Worm (Caenorhabditis elegans): ENCODE results near the gene C17G10.6.

Gene C17G10.6

ce11 chrII:5561392-5561791 is 41.7 kb downstream of the C17G10.6 start, which contains the start of gene C17C3.3:
TSS of gene C17C3.3 (plus strand) at chrII:5561737.
- no peak for TF ChIP-seq cog-1 (tag; optimal IDR thresholded peaks at IDR 0.05)
- no peak for TF ChIP-seq flt-1 (GFP tag; IDR thresholded peaks at IDR 0.05)
- TF ChIP-seq med-1 (GFP tag; optimal IDR thresholded peaks at IDR 0.05; ENCODE audit: insufficient read depth): no peak
- TF ChIP-seq T22C8.4 (GFP tag; IDR thresholded peaks at IDR 0.05): no peak
- TF ChIP-seq ztf-29 (GFP tag; IDR thresholded peaks at IDR 0.05): no peak
- no peak for TF ChIP-seq klf-2 (GFP tag; conservative IDR thresholded peaks at IDR 0.05)
- no peak for TF ChIP-seq ztf-23 (GFP tag; IDR thresholded peaks at IDR 0.05)

- no peak for TF ChIP-seq ztf-29 (GFP tag; IDR thresholded peaks at IDR 0.05)
- TF ChIP-seq tab-1 (GFP tag; IDR thresholded peaks at IDR 0.05): no peak
- no peak for TF ChIP-seq T22C8.4 (GFP tag; IDR thresholded peaks at IDR 0.05)
- no peak for TF ChIP-seq flt-1 (GFP tag; IDR thresholded peaks at IDR 0.05)
Observed at ce11 chrII:5557134-5557533, 46.0 kb downstream of the C17G10.6 start.

- TF ChIP-seq ref-1 (GFP tag; conservative IDR thresholded peaks at IDR 0.05) (no peak), tab-1 (GFP tag; IDR thresholded peaks at IDR 0.05) (no peak), ztf-29 (GFP tag; IDR thresholded peaks at IDR 0.05) (no peak), ztf-23 (GFP tag; IDR thresholded peaks at IDR 0.05) (no peak), med-1 (GFP tag; optimal IDR thresholded peaks at IDR 0.05; ENCODE audit: insufficient read depth) (no peak), cog-1 (tag; optimal IDR thresholded peaks at IDR 0.05) (no peak)
Observed at ce11 chrII:5556431-5556830, 46.7 kb downstream of the C17G10.6 start, which contains the start of gene ins-11. TSS of gene ins-11 (plus strand) at chrII:5556731.

ce11 chrII:5555522-5555921 is 47.6 kb downstream of the C17G10.6 start:
- TF ChIP-seq T22C8.4 (GFP tag; IDR thresholded peaks at IDR 0.05) (no peak), tab-1 (GFP tag; IDR thresholded peaks at IDR 0.05) (no peak), ztf-29 (GFP tag; IDR thresholded peaks at IDR 0.05) (no peak), klf-2 (GFP tag; conservative IDR thresholded peaks at IDR 0.05) (no peak), ref-1 (GFP tag; conservative IDR thresholded peaks at IDR 0.05) (no peak), med-1 (GFP tag; optimal IDR thresholded peaks at IDR 0.05; ENCODE audit: insufficient read depth) (no peak), ztf-23 (GFP tag; IDR thresholded peaks at IDR 0.05) (no peak), flt-1 (GFP tag; IDR thresholded peaks at IDR 0.05) (no peak), cog-1 (tag; optimal IDR thresholded peaks at IDR 0.05) (no peak)

ce11 chrII:5554788-5555187 is 48.3 kb downstream of the C17G10.6 start:
- TF ChIP-seq cog-1 (tag; optimal IDR thresholded peaks at IDR 0.05) (no peak), tab-1 (GFP tag; IDR thresholded peaks at IDR 0.05) (no peak), ref-1 (GFP tag; conservative IDR thresholded peaks at IDR 0.05) (no peak), flt-1 (GFP tag; IDR thresholded peaks at IDR 0.05) (no peak), ztf-23 (GFP tag; IDR thresholded peaks at IDR 0.05) (no peak), T22C8.4 (GFP tag; IDR thresholded peaks at IDR 0.05) (no peak), klf-2 (GFP tag; conservative IDR thresholded peaks at IDR 0.05) (no peak), ztf-29 (GFP tag; IDR thresholded peaks at IDR 0.05) (no peak), med-1 (GFP tag; optimal IDR thresholded peaks at IDR 0.05; ENCODE audit: insufficient read depth) (no peak)

ce11 chrII:5554317-5554716 is 48.8 kb downstream of the C17G10.6 start, which contains the start of gene ins-12:
TSS of gene ins-12 (plus strand) at chrII:5554617.
- no peak for TF ChIP-seq ztf-23 (GFP tag; IDR thresholded peaks at IDR 0.05)
- TF ChIP-seq ztf-29 (GFP tag; IDR thresholded peaks at IDR 0.05): no peak
- TF ChIP-seq T22C8.4 (GFP tag; IDR thresholded peaks at IDR 0.05): no peak
- TF ChIP-seq ref-1 (GFP tag; conservative IDR thresholded peaks at IDR 0.05): no peak
- no peak for TF ChIP-seq cog-1 (tag; optimal IDR thresholded peaks at IDR 0.05)
- TF ChIP-seq med-1 (GFP tag; optimal IDR thresholded peaks at IDR 0.05; ENCODE audit: insufficient read depth): no peak
- no peak for TF ChIP-seq klf-2 (GFP tag; conservative IDR thresholded peaks at IDR 0.05)
- TF ChIP-seq flt-1 (GFP tag; IDR thresholded peaks at IDR 0.05): no peak
- TF ChIP-seq tab-1 (GFP tag; IDR thresholded peaks at IDR 0.05): no peak

- TF ChIP-seq ref-1 (GFP tag; conservative IDR thresholded peaks at IDR 0.05) (no peak), cog-1 (tag; optimal IDR thresholded peaks at IDR 0.05) (no peak)
Observed at ce11 chrII:5553531-5553930, 49.6 kb downstream of the C17G10.6 start.

ce11 chrII:5551517-5551916 is 51.6 kb downstream of the C17G10.6 start, which contains the start of gene C17C3.5:
TSS of gene C17C3.5 (plus strand) at chrII:5551817.
- no peak for TF ChIP-seq med-1 (GFP tag; optimal IDR thresholded peaks at IDR 0.05; ENCODE audit: insufficient read depth)
- TF ChIP-seq ref-1 (GFP tag; conservative IDR thresholded peaks at IDR 0.05): no peak
- no peak for TF ChIP-seq ztf-29 (GFP tag; IDR thresholded peaks at IDR 0.05)
- TF ChIP-seq klf-2 (GFP tag; conservative IDR thresholded peaks at IDR 0.05): no peak
- TF ChIP-seq flt-1 (GFP tag; IDR thresholded peaks at IDR 0.05): no peak
- no peak for TF ChIP-seq ztf-23 (GFP tag; IDR thresholded peaks at IDR 0.05)
- TF ChIP-seq cog-1 (tag; optimal IDR thresholded peaks at IDR 0.05): no peak
- TF ChIP-seq tab-1 (GFP tag; IDR thresholded peaks at IDR 0.05): no peak
- no peak for TF ChIP-seq T22C8.4 (GFP tag; IDR thresholded peaks at IDR 0.05)

Data from whole organism, midembryonic.